Fruit fly (Drosophila melanogaster): ENCODE results near the gene del.

The del gene

dm6 chr2L:21153844-21154243 lies 5.5 kb upstream of the del start (continued):
- TF ChIP-seq onecut (GFP tag; IDR thresholded peaks at IDR 0.05) (no peak), al (GFP tag; IDR thresholded peaks at IDR 0.05) (no peak), trem (tag; optimal IDR thresholded peaks at IDR 0.05) (peak; percentile 41), MBD-R2 (GFP tag; IDR thresholded peaks at IDR 0.05) (peak; percentile 86), Trl (optimal IDR thresholded peaks at IDR 0.05) (no peak), Trl (GFP tag; optimal IDR thresholded peaks at IDR 0.05) (no peak), en (GFP tag; optimal IDR thresholded peaks at IDR 0.05) (no peak), Camta (GFP tag; optimal IDR thresholded peaks at IDR 0.05) (no peak), gfzf (GFP tag; optimal IDR thresholded peaks at IDR 0.05) (peak; percentile 55), br (optimal IDR thresholded peaks at IDR 0.05) (no peak), CG13624 (GFP tag; optimal IDR thresholded peaks at IDR 0.05) (no peak), NK7.1 (GFP tag; optimal IDR thresholded peaks at IDR 0.05) (no peak), nerfin-1 (tag; optimal IDR thresholded peaks at IDR 0.05) (peak; percentile 78), YL-1 (GFP tag; optimal IDR thresholded peaks at IDR 0.05) (no peak), Fer1 (GFP tag; optimal IDR thresholded peaks at IDR 0.05) (peak; percentile 22), CG32772 (GFP tag; IDR thresholded peaks at IDR 0.05) (no peak), CG11723 (GFP tag; optimal IDR thresholded peaks at IDR 0.05) (no peak), crp (GFP tag; optimal IDR thresholded peaks at IDR 0.05) (peak; percentile 43 to 95), Hr39 (optimal IDR thresholded peaks at IDR 0.05) (no peak), CG12769 (tag; optimal IDR thresholded peaks at IDR 0.05) (peak; percentile 14), CG17359 (tag; optimal IDR thresholded peaks at IDR 0.05) (no peak), chif (GFP tag; optimal IDR thresholded peaks at IDR 0.05) (no peak), gsb-n (tag; optimal IDR thresholded peaks at IDR 0.05) (no peak), sug (tag; optimal IDR thresholded peaks at IDR 0.05) (peak; percentile 23), sens (GFP tag) (no peak), Scr (GFP tag; IDR thresholded peaks at IDR 0.05; ENCODE audit: partially characterized antibody) (peak; percentile 16; the same call in 1 of the 2 replicates), CG4617 (GFP tag; optimal IDR thresholded peaks at IDR 0.05; ENCODE audit: borderline replicate concordance) (peak; percentile 6), shn (GFP tag; optimal IDR thresholded peaks at IDR 0.05) (no peak), CG16813 (GFP tag; IDR thresholded peaks at IDR 0.05; ENCODE audit: partially characterized antibody) (no peak), CG1792 (GFP tag; optimal IDR thresholded peaks at IDR 0.05) (no peak), prd (optimal IDR thresholded peaks at IDR 0.05) (no peak), prd (GFP tag; IDR thresholded peaks at IDR 0.05) (no peak), CG34422 (GFP tag; IDR thresholded peaks at IDR 0.05) (no peak), exex (tag; optimal IDR thresholded peaks at IDR 0.05) (no peak), CG6272 (GFP tag; IDR thresholded peaks at IDR 0.05) (no peak), CG9727 (GFP tag; optimal IDR thresholded peaks at IDR 0.05) (no peak), Ets65A (GFP tag) (no peak), Nf-YC (tag; optimal IDR thresholded peaks at IDR 0.05) (peak; percentile 14), CG3847 (GFP tag; IDR thresholded peaks at IDR 0.05) (no peak), Hr51 (GFP tag; optimal IDR thresholded peaks at IDR 0.05) (no peak), yki (optimal IDR thresholded peaks at IDR 0.05) (no peak), vnd (GFP tag; IDR thresholded peaks at IDR 0.05; ENCODE audit: partially characterized antibody) (no peak), Oaz (GFP tag; IDR thresholded peaks at IDR 0.05) (no peak), CG10979 (tag; optimal IDR thresholded peaks at IDR 0.05) (peak; percentile 27), CG15514 (GFP tag; optimal IDR thresholded peaks at IDR 0.05) (peak; percentile 41), klu (GFP tag; IDR thresholded peaks at IDR 0.05) (no peak), D (optimal IDR thresholded peaks at IDR 0.05) (no peak), D (GFP tag; optimal IDR thresholded peaks at IDR 0.05) (no peak), CG10267 (tag; optimal IDR thresholded peaks at IDR 0.05) (peak; percentile 23), nom (GFP tag; optimal IDR thresholded peaks at IDR 0.05) (no peak), sna (GFP tag; IDR thresholded peaks at IDR 0.05; ENCODE audit: partially characterized antibody) (0 out of 2 replicates have a peak, but pooled peaks have one; percentile 16), CG7372 (GFP tag; IDR thresholded peaks at IDR 0.05) (no peak), CG4820 (GFP tag; optimal IDR thresholded peaks at IDR 0.05) (no peak)
